Worm (Caenorhabditis elegans) whole organism, midembryonic: ENCODE results near the gene ttr-19.

Experiments
- T22C8.4 ChIP-seq: fragments of 200-800 bp; sonication (Bioruptor generic); IDR thresholded peaks from 2 replicates; pipeline ENCODE4 v1.3.6; 2022; ENCODE audit warnings: missing genetic modification characterization, missing compliant biosample characterization
- cog-1 ChIP-seq: sonication (generic microtip); optimal IDR thresholded peaks from 2 replicates; lab custom pipeline; 2016; ENCODE audit warnings: missing genetic modification characterization, missing compliant biosample characterization
- flt-1 ChIP-seq: fragments of 200-800 bp; sonication (Bioruptor generic); IDR thresholded peaks from 2 replicates; pipeline ENCODE4 v1.3.6; 2022; ENCODE audit warnings: missing genetic modification characterization, missing compliant biosample characterization
- klf-2 ChIP-seq: fragments of 200-800 bp; sonication (Bioruptor generic); conservative IDR thresholded peaks from 2 replicates; pipeline ENCODE4 v1.3.6; 2022; ENCODE audit warnings: missing genetic modification reagents, missing genetic modification characterization, missing compliant biosample characterization
- med-1 ChIP-seq: sonication (generic microtip); optimal IDR thresholded peaks from 2 replicates; lab custom pipeline; 2017; ENCODE audit warnings: missing genetic modification characterization, mild to moderate bottlenecking, missing compliant biosample characterization, antibody characterized with exemption, missing genetic modification reagents; ENCODE audit not compliant: insufficient read depth
- ref-1 ChIP-seq: fragments of 200-800 bp; sonication (Bioruptor generic); conservative IDR thresholded peaks from 2 replicates; pipeline ENCODE4 v1.3.6; 2022; ENCODE audit warnings: missing genetic modification reagents, missing genetic modification characterization, missing compliant biosample characterization
- tab-1 ChIP-seq: fragments of 200-800 bp; sonication (Bioruptor generic); IDR thresholded peaks from 2 replicates; pipeline ENCODE4 v1.3.6; 2022; ENCODE audit warnings: missing genetic modification characterization, missing compliant biosample characterization
- ztf-23 ChIP-seq: fragments of 200-800 bp; sonication (Bioruptor generic); IDR thresholded peaks from 2 replicates; pipeline ENCODE4 v1.3.6; 2022; ENCODE audit warnings: missing genetic modification reagents, missing genetic modification characterization, missing compliant biosample characterization
- ztf-29 ChIP-seq: fragments of 200-800 bp; sonication (Bioruptor generic); IDR thresholded peaks from 2 replicates; pipeline ENCODE4 v1.3.6; 2022; ENCODE audit warnings: missing genetic modification reagents, missing genetic modification characterization, missing compliant biosample characterization

ttr-19 gene

ce11 chrV:10212027-10212426 lies 15.2 kb downstream of the ttr-19 start, which contains the start of gene zhit-3:
zhit-3 (minus strand) TSS chrV:10212127.
- TF ChIP-seq cog-1 (tag; lab: Kevin White, UChicago): no peak
- no peak for TF ChIP-seq ztf-23 (GFP tag; lab: Robert Waterston, UW)
- TF ChIP-seq med-1 (GFP tag; lab: Kevin White, UChicago): no peak
- no peak for TF ChIP-seq flt-1 (GFP tag; lab: Robert Waterston, UW)
- TF ChIP-seq ref-1 (GFP tag; lab: Robert Waterston, UW): no peak
- no peak for TF ChIP-seq klf-2 (GFP tag; lab: Robert Waterston, UW)
- TF ChIP-seq T22C8.4: no peak
- no peak for TF ChIP-seq tab-1 (GFP tag; lab: Robert Waterston, UW)
- no peak for TF ChIP-seq ztf-29

- no peak for TF ChIP-seq ztf-29
- no peak for TF ChIP-seq med-1 (GFP tag; lab: Kevin White, UChicago)
- TF ChIP-seq tab-1 (GFP tag; lab: Robert Waterston, UW): no peak
- TF ChIP-seq klf-2 (GFP tag; lab: Robert Waterston, UW): no peak
- no peak for TF ChIP-seq T22C8.4
- no peak for TF ChIP-seq ref-1 (GFP tag; lab: Robert Waterston, UW)
- TF ChIP-seq flt-1 (GFP tag; lab: Robert Waterston, UW): no peak
- TF ChIP-seq cog-1 (tag; lab: Kevin White, UChicago): no peak
Observed at ce11 chrV:10210244-10210643, 17.0 kb downstream of the ttr-19 start, which contains the start of gene tftc-3. tftc-3 (minus strand) TSS chrV:10210344.

- no peak for TF ChIP-seq med-1 (GFP tag; lab: Kevin White, UChicago)
- no peak for TF ChIP-seq ref-1 (GFP tag; lab: Robert Waterston, UW)
- no peak for TF ChIP-seq cog-1 (tag; lab: Kevin White, UChicago)
- no peak for TF ChIP-seq tab-1 (GFP tag; lab: Robert Waterston, UW)
- no peak for TF ChIP-seq ztf-23 (GFP tag; lab: Robert Waterston, UW)
Observed at ce11 chrV:10206502-10206901, 20.7 kb downstream of the ttr-19 start, which contains the start of gene rpc-25. rpc-25 (minus strand) TSS chrV:10206602.

- TF ChIP-seq flt-1 (GFP tag; lab: Robert Waterston, UW): no peak
- no peak for TF ChIP-seq med-1 (GFP tag; lab: Kevin White, UChicago)
- TF ChIP-seq cog-1 (tag; lab: Kevin White, UChicago): no peak
- no peak for TF ChIP-seq klf-2 (GFP tag; lab: Robert Waterston, UW)
- TF ChIP-seq tab-1 (GFP tag; lab: Robert Waterston, UW): no peak
Observed at ce11 chrV:10205483-10205882, 21.8 kb downstream of the ttr-19 start, which contains the start of gene ZK856.16. ZK856.16 (minus strand) TSS chrV:10205583.

- TF ChIP-seq ztf-23 (GFP tag; lab: Robert Waterston, UW): no peak
- TF ChIP-seq cog-1 (tag; lab: Kevin White, UChicago): no peak
- no peak for TF ChIP-seq ztf-29
- no peak for TF ChIP-seq klf-2 (GFP tag; lab: Robert Waterston, UW)
- no peak for TF ChIP-seq med-1 (GFP tag; lab: Kevin White, UChicago)
- TF ChIP-seq tab-1 (GFP tag; lab: Robert Waterston, UW): no peak
- no peak for TF ChIP-seq ref-1 (GFP tag; lab: Robert Waterston, UW)
- no peak for TF ChIP-seq T22C8.4
- no peak for TF ChIP-seq flt-1 (GFP tag; lab: Robert Waterston, UW)
Observed at ce11 chrV:10204863-10205338, 22.3 kb downstream of the ttr-19 start, which contains the start of the genes ZK856.19 and ZK856.11. ZK856.19 (minus strand) TSS chrV:10204913. ZK856.11 (minus strand) TSS chrV:10204938.

ce11 chrV:10203435-10204009 lies 23.7 kb downstream of the ttr-19 start, which contains the start of gene chpf-1:
chpf-1 (minus strand) TSS chrV:10203485.
- TF ChIP-seq ref-1 (GFP tag; lab: Robert Waterston, UW): no peak
- no peak for TF ChIP-seq flt-1 (GFP tag; lab: Robert Waterston, UW)
- TF ChIP-seq cog-1 (tag; lab: Kevin White, UChicago): no peak
- TF ChIP-seq T22C8.4: no peak; the same call in 1 of the 2 replicates

- no peak for TF ChIP-seq cog-1 (tag; lab: Kevin White, UChicago)
- TF ChIP-seq med-1 (GFP tag; lab: Kevin White, UChicago): no peak
- no peak for TF ChIP-seq tab-1 (GFP tag; lab: Robert Waterston, UW)
- no peak for TF ChIP-seq ref-1 (GFP tag; lab: Robert Waterston, UW)
- no peak for TF ChIP-seq ztf-23 (GFP tag; lab: Robert Waterston, UW)
- no peak for TF ChIP-seq T22C8.4
- no peak for TF ChIP-seq flt-1 (GFP tag; lab: Robert Waterston, UW)
Observed at ce11 chrV:10202340-10202739, 24.9 kb downstream of the ttr-19 start.

ce11 chrV:10201913-10202312 lies 25.3 kb downstream of the ttr-19 start, which contains the start of gene ZK856.7:
ZK856.7 (plus strand) TSS chrV:10202098.
- no peak for TF ChIP-seq ref-1 (GFP tag; lab: Robert Waterston, UW)
- no peak for TF ChIP-seq flt-1 (GFP tag; lab: Robert Waterston, UW)
- TF ChIP-seq klf-2 (GFP tag; lab: Robert Waterston, UW): no peak
- TF ChIP-seq cog-1 (tag; lab: Kevin White, UChicago): no peak
- no peak for TF ChIP-seq ztf-23 (GFP tag; lab: Robert Waterston, UW)

- no peak for TF ChIP-seq T22C8.4
- no peak for TF ChIP-seq flt-1 (GFP tag; lab: Robert Waterston, UW)
- no peak for TF ChIP-seq ztf-29
- no peak for TF ChIP-seq ref-1 (GFP tag; lab: Robert Waterston, UW)
- no peak for TF ChIP-seq tab-1 (GFP tag; lab: Robert Waterston, UW)
- no peak for TF ChIP-seq cog-1 (tag; lab: Kevin White, UChicago)
- no peak for TF ChIP-seq med-1 (GFP tag; lab: Kevin White, UChicago)
- no peak for TF ChIP-seq klf-2 (GFP tag; lab: Robert Waterston, UW)
- no peak for TF ChIP-seq ztf-23 (GFP tag; lab: Robert Waterston, UW)
Observed at ce11 chrV:10198386-10198785, 28.8 kb downstream of the ttr-19 start, which contains the start of gene ZK856.6. ZK856.6 (plus strand) TSS chrV:10198686.
